Worm (Caenorhabditis elegans): ENCODE results near the gene F10C1.1.

Gene F10C1.1

ce11 chrII:5804288-5804687 lies 30.3 kb downstream of the F10C1.1 start (continued):
- TF ChIP-seq skn-1 (tag; optimal IDR thresholded peaks at IDR 0.05) (no peak), T20F7.1 (GFP tag; optimal IDR thresholded peaks at IDR 0.05) (peak; percentile 41), lsy-2 (tag; optimal IDR thresholded peaks at IDR 0.05) (no peak), zfp-3 (GFP tag; conservative IDR thresholded peaks at IDR 0.05) (no peak), hlh-30 (tag; optimal IDR thresholded peaks at IDR 0.05; ENCODE audit: insufficient read depth) (no peak), jun-1 (tag; optimal IDR thresholded peaks at IDR 0.05) (no peak), php-3 (GFP tag; IDR thresholded peaks at IDR 0.05) (peak; percentile 96), unc-130 (GFP tag; optimal IDR thresholded peaks at IDR 0.05) (no peak), nhr-76 (tag; optimal IDR thresholded peaks at IDR 0.05) (no peak), madf-5 (GFP tag; IDR thresholded peaks at IDR 0.05) (no peak), nhr-42 (GFP tag; IDR thresholded peaks at IDR 0.05) (no peak), lim-7 (GFP tag; IDR thresholded peaks at IDR 0.05) (no peak), lir-3 (tag; optimal IDR thresholded peaks at IDR 0.05) (no peak), ctbp-1 (GFP tag; IDR thresholded peaks at IDR 0.05) (no peak), F44E2.7 (GFP tag; IDR thresholded peaks at IDR 0.05) (no peak), mep-1 (tag; optimal IDR thresholded peaks at IDR 0.05) (no peak), daf-16 (GFP tag; optimal IDR thresholded peaks at IDR 0.05) (no peak), daf-16 (tag; optimal IDR thresholded peaks at IDR 0.05) (peak; percentile 72)

DNA sequence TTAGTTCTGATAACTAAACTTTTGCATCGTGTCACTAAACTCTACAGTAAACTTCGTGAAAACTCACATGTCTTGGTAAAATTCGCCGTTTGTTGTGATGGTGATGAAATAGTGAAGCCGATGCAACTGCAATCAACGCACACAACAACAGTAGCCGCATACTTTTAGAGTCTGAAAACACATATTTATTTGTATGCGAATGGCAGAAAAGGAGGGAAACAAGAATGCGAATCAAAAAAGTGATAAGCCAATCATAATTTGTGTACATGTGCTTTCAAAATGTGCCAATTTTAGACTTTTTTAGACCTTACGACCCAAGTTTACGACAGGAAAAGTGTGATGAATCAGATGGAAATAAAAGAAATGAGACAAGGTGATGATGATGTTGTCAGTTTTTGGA lies 31.3 kb downstream of the F10C1.1 start, which contains the start of gene K05F1.10:
Gene K05F1.10 (minus strand): TSS at position 171 of the 400 bp plus-strand sequence.
- TF ChIP-seq lin-39 (tag; optimal IDR thresholded peaks at IDR 0.05) (no peak), hlh-30 (tag; optimal IDR thresholded peaks at IDR 0.05; ENCODE audit: insufficient read depth) (peak; percentile 45), lin-1 (GFP tag; IDR thresholded peaks at IDR 0.05) (no peak), ceh-32 (tag; optimal IDR thresholded peaks at IDR 0.05; ENCODE audit: poor library complexity) (no peak), daf-16 (GFP tag; optimal IDR thresholded peaks at IDR 0.05) (no peak), daf-16 (tag; optimal IDR thresholded peaks at IDR 0.05) (peak; percentile 88), pqm-1 (tag; optimal IDR thresholded peaks at IDR 0.05) (peak; percentile 19), F26F4.8 (GFP tag; conservative IDR thresholded peaks at IDR 0.05) (no peak), skn-1 (tag; optimal IDR thresholded peaks at IDR 0.05) (no peak), spr-3 (GFP tag; optimal IDR thresholded peaks at IDR 0.05) (no peak), vab-7 (GFP tag; IDR thresholded peaks at IDR 0.05) (no peak), nhr-102 (tag; optimal IDR thresholded peaks at IDR 0.05) (no peak), nhr-111 (GFP tag; optimal IDR thresholded peaks at IDR 0.05) (no peak), dmd-8 (GFP tag; IDR thresholded peaks at IDR 0.05) (no peak), daf-8 (GFP tag; IDR thresholded peaks at IDR 0.05) (no peak), spr-1 (tag; optimal IDR thresholded peaks at IDR 0.05) (no peak), saeg-2 (GFP tag; IDR thresholded peaks at IDR 0.05) (no peak), php-3 (GFP tag; IDR thresholded peaks at IDR 0.05) (peak; percentile 46; the same call in 1 of the 2 replicates), tra-1 (GFP tag; IDR thresholded peaks at IDR 0.05) (no peak), fos-1 (tag; optimal IDR thresholded peaks at IDR 0.05) (no peak), madf-9 (GFP tag; conservative IDR thresholded peaks at IDR 0.05) (no peak), sdz-12 (GFP tag; optimal IDR thresholded peaks at IDR 0.05) (no peak), dve-1 (tag; optimal IDR thresholded peaks at IDR 0.05; ENCODE audit: insufficient read depth) (peak; percentile 4), ceh-28 (tag; optimal IDR thresholded peaks at IDR 0.05) (no peak), mdt-29 (GFP tag; IDR thresholded peaks at IDR 0.05) (no peak), hlh-11 (tag; optimal IDR thresholded peaks at IDR 0.05) (peak; percentile 38), dmd-9 (GFP tag; IDR thresholded peaks at IDR 0.05) (no peak), nhr-28 (tag; optimal IDR thresholded peaks at IDR 0.05) (peak; percentile 23), R02D3.7 (tag; optimal IDR thresholded peaks at IDR 0.05) (no peak), ama-1 (optimal IDR thresholded peaks at IDR 0.05) (no peak), lin-13 (GFP tag; optimal IDR thresholded peaks at IDR 0.05) (no peak), dmd-6 (GFP tag; IDR thresholded peaks at IDR 0.05) (peak; percentile 46), ceh-20 (GFP tag; IDR thresholded peaks at IDR 0.05) (no peak), ZK337.2 (GFP tag; IDR thresholded peaks at IDR 0.05) (no peak), daf-19 (GFP tag; conservative IDR thresholded peaks at IDR 0.05) (no peak), lsy-2 (tag; optimal IDR thresholded peaks at IDR 0.05) (no peak), nhr-11 (tag; optimal IDR thresholded peaks at IDR 0.05) (no peak), nhr-25 (tag; optimal IDR thresholded peaks at IDR 0.05; ENCODE audit: borderline replicate concordance, insufficient read depth) (no peak)

Data from whole organism, L4 larva.